ENCODE assay signal across 5 fruit fly cellular contexts in genomic region chr3L:5243236-5243635, dm6.
TF ChIP-seq lines count a peak whose summit lies in the region.

No protein-coding gene starts in this region.

- TF ChIP-seq CTCF in whole organism, embryonic (GFP tag; optimal IDR thresholded peaks at IDR 0.05; lab: Kevin White, UChicago): no peak

TF ChIP-seq in whole organism, adult, 20 proteins besides CTCF, POLR2A, EP300 and RAD21:
- no peak for TF ChIP-seq CG5204 (GFP tag; optimal IDR thresholded peaks at IDR 0.05; lab: Kevin White, UChicago)
- peak; percentile 33 for TF ChIP-seq kay (GFP tag; lab: Kevin White, UChicago; ENCODE audit: borderline replicate concordance)
- no peak for TF ChIP-seq cic (GFP tag; optimal IDR thresholded peaks at IDR 0.05; lab: Kevin White, UChicago)
- no peak for TF ChIP-seq Clk (GFP tag; optimal IDR thresholded peaks at IDR 0.05; lab: Kevin White, UChicago)
- peak; percentile 9 for TF ChIP-seq CG33017 (tag; optimal IDR thresholded peaks at IDR 0.05; lab: Kevin White, UChicago)

TF ChIP-seq in whole organism, embryonic, 481 proteins besides CTCF, POLR2A, EP300 and RAD21 (continues in another document):
- peak; percentile 33; the same call in 1 of the 2 replicates for TF ChIP-seq CG31441 (GFP tag; IDR thresholded peaks at IDR 0.05; lab: Robert Waterston, UW)
- TF ChIP-seq CG8765 (GFP tag; IDR thresholded peaks at IDR 0.05; lab: Robert Waterston, UW): no peak
- TF ChIP-seq Jarid2 (GFP tag; optimal IDR thresholded peaks at IDR 0.05; lab: Kevin White, UChicago): no peak
- no peak for TF ChIP-seq vfl (GFP tag; optimal IDR thresholded peaks at IDR 0.05; lab: Kevin White, UChicago)
- TF ChIP-seq toy (GFP tag; IDR thresholded peaks at IDR 0.05; lab: Robert Waterston, UW): no peak
- TF ChIP-seq pnt (GFP tag; optimal IDR thresholded peaks at IDR 0.05; lab: Kevin White, UChicago): no peak
- TF ChIP-seq CG3838 (GFP tag; optimal IDR thresholded peaks at IDR 0.05; lab: Kevin White, UChicago): no peak
- no peak for TF ChIP-seq HLH4C (GFP tag; IDR thresholded peaks at IDR 0.05; lab: Robert Waterston, UW; ENCODE audit: partially characterized antibody)
- TF ChIP-seq ro (GFP tag; IDR thresholded peaks at IDR 0.05; lab: Robert Waterston, UW): peak; percentile 7; the same call in 1 of the 2 replicates
- no peak for TF ChIP-seq chif (GFP tag; optimal IDR thresholded peaks at IDR 0.05; lab: Kevin White, UChicago)
- no peak for TF ChIP-seq psq (GFP tag; optimal IDR thresholded peaks at IDR 0.05; lab: Kevin White, UChicago)
- TF ChIP-seq Mad (GFP tag; optimal IDR thresholded peaks at IDR 0.05; lab: Kevin White, UChicago): no peak
- no peak for TF ChIP-seq ssp (GFP tag; IDR thresholded peaks at IDR 0.05; lab: Robert Waterston, UW)
- TF ChIP-seq CG14014 (GFP tag; IDR thresholded peaks at IDR 0.05; lab: Robert Waterston, UW): peak; percentile 29; the same call in 1 of the 2 replicates
- no peak for TF ChIP-seq Dfd (GFP tag; optimal IDR thresholded peaks at IDR 0.05; lab: Kevin White, UChicago)
- TF ChIP-seq h (optimal IDR thresholded peaks at IDR 0.05; lab: Kevin White, UChicago): no peak
- no peak for TF ChIP-seq CG11723 (GFP tag; optimal IDR thresholded peaks at IDR 0.05; lab: Kevin White, UChicago)
- TF ChIP-seq gce (GFP tag; IDR thresholded peaks at IDR 0.05; lab: Robert Waterston, UW): no peak
- TF ChIP-seq Camta (GFP tag; optimal IDR thresholded peaks at IDR 0.05; lab: Kevin White, UChicago): no peak
- TF ChIP-seq HmgZ (tag; optimal IDR thresholded peaks at IDR 0.05; lab: Kevin White, UChicago): no peak
- no peak for TF ChIP-seq ems (GFP tag; optimal IDR thresholded peaks at IDR 0.05; lab: Kevin White, UChicago)
- TF ChIP-seq Poxn (GFP tag; IDR thresholded peaks at IDR 0.05; lab: Robert Waterston, UW): no peak

TF ChIP-seq in whole organism, prepupa, 60 proteins besides CTCF, POLR2A, EP300 and RAD21 (continues in another document):
- TF ChIP-seq Eip93F (GFP tag; optimal IDR thresholded peaks at IDR 0.05; lab: Kevin White, UChicago) (no peak), CG6163 (GFP tag; IDR thresholded peaks at IDR 0.05; lab: Robert Waterston, UW) (peak; percentile 98), esn (GFP tag; optimal IDR thresholded peaks at IDR 0.05; lab: Kevin White, UChicago) (no peak), Met (GFP tag; optimal IDR thresholded peaks at IDR 0.05; lab: Kevin White, UChicago) (peak; percentile 57), CG8119 (GFP tag; IDR thresholded peaks at IDR 0.05; lab: Robert Waterston, UW) (peak; percentile 98), CG10669 (GFP tag; optimal IDR thresholded peaks at IDR 0.05; lab: Kevin White, UChicago) (peak; percentile 91), svp (GFP tag; lab: Kevin White, UChicago) (peak; percentile 76), pdm3 (GFP tag; optimal IDR thresholded peaks at IDR 0.05; lab: Kevin White, UChicago) (peak; percentile 90), Hr39 (GFP tag; optimal IDR thresholded peaks at IDR 0.05; lab: Kevin White, UChicago) (peak; percentile 31), CG6808 (GFP tag; optimal IDR thresholded peaks at IDR 0.05; lab: Kevin White, UChicago) (peak; percentile 85), CG9139 (GFP tag; optimal IDR thresholded peaks at IDR 0.05; lab: Kevin White, UChicago) (peak; percentile 76), CG3919 (GFP tag; optimal IDR thresholded peaks at IDR 0.05; lab: Kevin White, UChicago) (peak; percentile 94), fd85E (GFP tag; optimal IDR thresholded peaks at IDR 0.05; lab: Kevin White, UChicago) (no peak), cyc (GFP tag; optimal IDR thresholded peaks at IDR 0.05; lab: Kevin White, UChicago) (peak; percentile 61), CG16779 (tag; optimal IDR thresholded peaks at IDR 0.05; lab: Kevin White, UChicago) (peak; percentile 88), CG7368 (GFP tag; optimal IDR thresholded peaks at IDR 0.05; lab: Kevin White, UChicago) (peak; percentile 69), vri (GFP tag; optimal IDR thresholded peaks at IDR 0.05; lab: Kevin White, UChicago) (no peak), CG11294 (GFP tag; IDR thresholded peaks at IDR 0.05; lab: Robert Waterston, UW) (peak; percentile 93), Ets21C (GFP tag; optimal IDR thresholded peaks at IDR 0.05; lab: Kevin White, UChicago) (no peak), ss (GFP tag; optimal IDR thresholded peaks at IDR 0.05; lab: Kevin White, UChicago) (peak; percentile 87 to 90), Sox102F (GFP tag; optimal IDR thresholded peaks at IDR 0.05; lab: Kevin White, UChicago) (peak; percentile 28), Gug (GFP tag; IDR thresholded peaks at IDR 0.05; lab: Robert Waterston, UW) (peak; percentile 96), CG31627 (GFP tag; optimal IDR thresholded peaks at IDR 0.05; lab: Kevin White, UChicago) (peak; percentile 12)

TF ChIP-seq in whole organism, pupa, 21 proteins besides CTCF, POLR2A, EP300 and RAD21:
- TF ChIP-seq Pif1B (GFP tag; optimal IDR thresholded peaks at IDR 0.05; lab: Kevin White, UChicago) (peak; percentile 96), EcR (GFP tag; optimal IDR thresholded peaks at IDR 0.05; lab: Kevin White, UChicago) (peak; percentile 23), rn (GFP tag; IDR thresholded peaks at IDR 0.05; lab: Robert Waterston, UW) (peak; percentile 94), CG8301 (tag; optimal IDR thresholded peaks at IDR 0.05; lab: Kevin White, UChicago) (peak; percentile 98), CG34367 (tag; optimal IDR thresholded peaks at IDR 0.05; lab: Kevin White, UChicago) (peak; percentile 93), CG32121 (GFP tag; IDR thresholded peaks at IDR 0.05; lab: Robert Waterston, UW) (peak; percentile 96), CG12605 (GFP tag; IDR thresholded peaks at IDR 0.05; lab: Robert Waterston, UW) (peak; percentile 93), CG8159 (tag; optimal IDR thresholded peaks at IDR 0.05; lab: Kevin White, UChicago) (peak; percentile 93), CG14655 (GFP tag; optimal IDR thresholded peaks at IDR 0.05; lab: Kevin White, UChicago) (peak; percentile 99), D1 (tag; optimal IDR thresholded peaks at IDR 0.05; lab: Kevin White, UChicago) (peak; percentile 74), Snoo (tag; optimal IDR thresholded peaks at IDR 0.05; lab: Kevin White, UChicago) (peak; percentile 46), Ets98B (GFP tag; IDR thresholded peaks at IDR 0.05; lab: Robert Waterston, UW) (peak; percentile 97), fd96Ca (GFP tag; IDR thresholded peaks at IDR 0.05; lab: Robert Waterston, UW) (peak; percentile 99), CG15710 (tag; optimal IDR thresholded peaks at IDR 0.05; lab: Kevin White, UChicago) (peak; percentile 89), CG4496 (GFP tag; IDR thresholded peaks at IDR 0.05; lab: Robert Waterston, UW) (peak; percentile 98), gl (tag; optimal IDR thresholded peaks at IDR 0.05; lab: Kevin White, UChicago) (peak; percentile 72), Pif1A (GFP tag; optimal IDR thresholded peaks at IDR 0.05; lab: Kevin White, UChicago) (peak; percentile 91), CG10348 (GFP tag; IDR thresholded peaks at IDR 0.05; lab: Robert Waterston, UW) (peak; percentile 95), CG13204 (GFP tag; optimal IDR thresholded peaks at IDR 0.05; lab: Kevin White, UChicago) (peak; percentile 88), CG17806 (tag; optimal IDR thresholded peaks at IDR 0.05; lab: Kevin White, UChicago) (peak; percentile 95), CG9948 (tag; optimal IDR thresholded peaks at IDR 0.05; lab: Kevin White, UChicago) (peak; percentile 96)
TF ChIP-seq in whole organism, pupa: peak in this region for 21.

TF ChIP-seq in whole organism, wandering third instar larva, 38 proteins besides CTCF, POLR2A, EP300 and RAD21:
- TF ChIP-seq rgr (GFP tag; optimal IDR thresholded peaks at IDR 0.05; lab: Kevin White, UChicago) (peak; percentile 18), N (GFP tag; optimal IDR thresholded peaks at IDR 0.05; lab: Kevin White, UChicago) (no peak), jim (GFP tag; optimal IDR thresholded peaks at IDR 0.05; lab: Kevin White, UChicago) (no peak), h (GFP tag; optimal IDR thresholded peaks at IDR 0.05; lab: Kevin White, UChicago) (peak; percentile 28), dmrt93B (GFP tag; optimal IDR thresholded peaks at IDR 0.05; lab: Kevin White, UChicago) (peak; percentile 16), fru (GFP tag; optimal IDR thresholded peaks at IDR 0.05; lab: Kevin White, UChicago) (peak; percentile 12), ey (GFP tag; optimal IDR thresholded peaks at IDR 0.05; lab: Kevin White, UChicago) (peak; percentile 19)
